Worm (Caenorhabditis elegans): ENCODE measurements around the gene tig-2.

tig-2 gene

ce11 chrV:4694466-4695092 lies 35.4 kb downstream of the tig-2 start:
- TF ChIP-seq klf-2 (GFP tag; conservative IDR thresholded peaks at IDR 0.05) (no peak), med-1 (GFP tag; optimal IDR thresholded peaks at IDR 0.05; ENCODE audit: insufficient read depth) (no peak), ztf-23 (GFP tag; IDR thresholded peaks at IDR 0.05) (no peak), tab-1 (GFP tag; IDR thresholded peaks at IDR 0.05) (no peak), ztf-29 (GFP tag; IDR thresholded peaks at IDR 0.05) (no peak), flt-1 (GFP tag; IDR thresholded peaks at IDR 0.05) (no peak), T22C8.4 (GFP tag; IDR thresholded peaks at IDR 0.05) (no peak), ref-1 (GFP tag; conservative IDR thresholded peaks at IDR 0.05) (no peak), cog-1 (tag; optimal IDR thresholded peaks at IDR 0.05) (no peak)

- TF ChIP-seq tab-1 (GFP tag; IDR thresholded peaks at IDR 0.05), result no peak
- no peak for TF ChIP-seq med-1 (GFP tag; optimal IDR thresholded peaks at IDR 0.05; ENCODE audit: insufficient read depth)
- no peak for TF ChIP-seq T22C8.4 (GFP tag; IDR thresholded peaks at IDR 0.05)
- TF ChIP-seq ztf-23 (GFP tag; IDR thresholded peaks at IDR 0.05), result no peak
- no peak for TF ChIP-seq flt-1 (GFP tag; IDR thresholded peaks at IDR 0.05)
- no peak for TF ChIP-seq ztf-29 (GFP tag; IDR thresholded peaks at IDR 0.05)
- no peak for TF ChIP-seq ref-1 (GFP tag; conservative IDR thresholded peaks at IDR 0.05)
- no peak for TF ChIP-seq cog-1 (tag; optimal IDR thresholded peaks at IDR 0.05)
- TF ChIP-seq klf-2 (GFP tag; conservative IDR thresholded peaks at IDR 0.05), result no peak
These were observed 36.7 kb downstream of the tig-2 start for ce11 chrV:4693282-4693588.

ce11 chrV:4692382-4693281 lies 37.3 kb downstream of the tig-2 start, which contains the start of gene cpg-8:
Gene cpg-8 (minus strand): TSS chrV:4692432.
- TF ChIP-seq cog-1 (tag; optimal IDR thresholded peaks at IDR 0.05), result no peak

ce11 chrV:4691657-4692056 lies 38.3 kb downstream of the tig-2 start:
- TF ChIP-seq ztf-23 (GFP tag; IDR thresholded peaks at IDR 0.05), result no peak
- no peak for TF ChIP-seq ztf-29 (GFP tag; IDR thresholded peaks at IDR 0.05)
- TF ChIP-seq flt-1 (GFP tag; IDR thresholded peaks at IDR 0.05), result no peak
- TF ChIP-seq cog-1 (tag; optimal IDR thresholded peaks at IDR 0.05), result no peak
- no peak for TF ChIP-seq T22C8.4 (GFP tag; IDR thresholded peaks at IDR 0.05)
- TF ChIP-seq ref-1 (GFP tag; conservative IDR thresholded peaks at IDR 0.05), result no peak
- TF ChIP-seq klf-2 (GFP tag; conservative IDR thresholded peaks at IDR 0.05), result no peak
- TF ChIP-seq tab-1 (GFP tag; IDR thresholded peaks at IDR 0.05), result no peak
- TF ChIP-seq med-1 (GFP tag; optimal IDR thresholded peaks at IDR 0.05; ENCODE audit: insufficient read depth), result no peak

ce11 chrV:4689234-4689633 lies 40.7 kb downstream of the tig-2 start, which contains the start of gene K03B4.1:
Gene K03B4.1 (plus strand): TSS chrV:4689330.
- TF ChIP-seq med-1 (GFP tag; optimal IDR thresholded peaks at IDR 0.05; ENCODE audit: insufficient read depth), result no peak
- TF ChIP-seq flt-1 (GFP tag; IDR thresholded peaks at IDR 0.05), result no peak
- no peak for TF ChIP-seq ztf-23 (GFP tag; IDR thresholded peaks at IDR 0.05)
- no peak for TF ChIP-seq ztf-29 (GFP tag; IDR thresholded peaks at IDR 0.05)
- TF ChIP-seq tab-1 (GFP tag; IDR thresholded peaks at IDR 0.05), result no peak
- no peak for TF ChIP-seq klf-2 (GFP tag; conservative IDR thresholded peaks at IDR 0.05)
- TF ChIP-seq T22C8.4 (GFP tag; IDR thresholded peaks at IDR 0.05), result no peak
- no peak for TF ChIP-seq cog-1 (tag; optimal IDR thresholded peaks at IDR 0.05)
- TF ChIP-seq ref-1 (GFP tag; conservative IDR thresholded peaks at IDR 0.05), result no peak

- TF ChIP-seq klf-2 (GFP tag; conservative IDR thresholded peaks at IDR 0.05) (no peak), ztf-23 (GFP tag; IDR thresholded peaks at IDR 0.05) (no peak)
These were observed 41.9 kb downstream of the tig-2 start, which contains the start of gene K03B4.2 for ce11 chrV:4687944-4688505. Gene K03B4.2 (plus strand): TSS chrV:4687994.

- TF ChIP-seq ref-1 (GFP tag; conservative IDR thresholded peaks at IDR 0.05) (no peak), T22C8.4 (GFP tag; IDR thresholded peaks at IDR 0.05) (no peak), tab-1 (GFP tag; IDR thresholded peaks at IDR 0.05) (no peak), cog-1 (tag; optimal IDR thresholded peaks at IDR 0.05) (no peak), ztf-23 (GFP tag; IDR thresholded peaks at IDR 0.05) (no peak), flt-1 (GFP tag; IDR thresholded peaks at IDR 0.05) (no peak), ztf-29 (GFP tag; IDR thresholded peaks at IDR 0.05) (no peak), klf-2 (GFP tag; conservative IDR thresholded peaks at IDR 0.05) (no peak), med-1 (GFP tag; optimal IDR thresholded peaks at IDR 0.05; ENCODE audit: insufficient read depth) (no peak)
These were observed 43.1 kb downstream of the tig-2 start, which contains the start of gene taf-10 for ce11 chrV:4686680-4687470. Gene taf-10 (plus strand): TSS chrV:4687103.

ce11 chrV:4684137-4684536 lies 45.8 kb downstream of the tig-2 start:
- TF ChIP-seq klf-2 (GFP tag; conservative IDR thresholded peaks at IDR 0.05) (no peak), ref-1 (GFP tag; conservative IDR thresholded peaks at IDR 0.05) (no peak), T22C8.4 (GFP tag; IDR thresholded peaks at IDR 0.05) (no peak), flt-1 (GFP tag; IDR thresholded peaks at IDR 0.05) (no peak), cog-1 (tag; optimal IDR thresholded peaks at IDR 0.05) (no peak), med-1 (GFP tag; optimal IDR thresholded peaks at IDR 0.05; ENCODE audit: insufficient read depth) (no peak), ztf-29 (GFP tag; IDR thresholded peaks at IDR 0.05) (no peak), ztf-23 (GFP tag; IDR thresholded peaks at IDR 0.05) (no peak), tab-1 (GFP tag; IDR thresholded peaks at IDR 0.05) (no peak)

- TF ChIP-seq ztf-29 (GFP tag; IDR thresholded peaks at IDR 0.05) (no peak), klf-2 (GFP tag; conservative IDR thresholded peaks at IDR 0.05) (no peak), flt-1 (GFP tag; IDR thresholded peaks at IDR 0.05) (no peak), T22C8.4 (GFP tag; IDR thresholded peaks at IDR 0.05) (no peak), med-1 (GFP tag; optimal IDR thresholded peaks at IDR 0.05; ENCODE audit: insufficient read depth) (no peak), ref-1 (GFP tag; conservative IDR thresholded peaks at IDR 0.05) (no peak), ztf-23 (GFP tag; IDR thresholded peaks at IDR 0.05) (no peak), tab-1 (GFP tag; IDR thresholded peaks at IDR 0.05) (no peak), cog-1 (tag; optimal IDR thresholded peaks at IDR 0.05) (no peak)
These were observed 48.3 kb downstream of the tig-2 start, which contains the start of gene K03B4.4 for ce11 chrV:4681670-4682069. Gene K03B4.4 (plus strand): TSS chrV:4681970.

All from whole organism, midembryonic.